Worm (Caenorhabditis elegans): Measurements from ENCODE around the gene Y71H2AM.1.
A peak's percentile ranks its signal among the peaks of the same experiment; 100 is the strongest.

The Y71H2AM.1 gene

ce11 chrIII:2864669-2865068 lies 37.8 kb downstream of the Y71H2AM.1 start:
- TF ChIP-seq nhr-67 (tag; optimal IDR thresholded peaks at IDR 0.05) (no peak), nfya-1 (tag; optimal IDR thresholded peaks at IDR 0.05; ENCODE audit: insufficient read depth) (peak; percentile 93)

ce11 chrIII:2866597-2866996 lies 39.7 kb downstream of the Y71H2AM.1 start:
- TF ChIP-seq mdl-1 (tag; optimal IDR thresholded peaks at IDR 0.05) (no peak), ZK546.5 (tag; optimal IDR thresholded peaks at IDR 0.05) (no peak), aly-2 (tag; optimal IDR thresholded peaks at IDR 0.05) (no peak), lin-15B (tag; optimal IDR thresholded peaks at IDR 0.05) (no peak), tbx-2 (tag; optimal IDR thresholded peaks at IDR 0.05) (no peak), elt-1 (tag; optimal IDR thresholded peaks at IDR 0.05) (no peak), nfya-1 (tag; optimal IDR thresholded peaks at IDR 0.05; ENCODE audit: insufficient read depth) (no peak)

- TF ChIP-seq nfya-1 (tag; optimal IDR thresholded peaks at IDR 0.05; ENCODE audit: insufficient read depth) (peak; percentile 56), nhr-11 (tag; optimal IDR thresholded peaks at IDR 0.05) (no peak)
Observed at ce11 chrIII:2868416-2868815, 41.5 kb downstream of the Y71H2AM.1 start.

ce11 chrIII:2869033-2869432 lies 42.2 kb downstream of the Y71H2AM.1 start:
- TF ChIP-seq ZK546.5 (tag; optimal IDR thresholded peaks at IDR 0.05) (no peak), ceh-28 (tag; optimal IDR thresholded peaks at IDR 0.05) (no peak), fkh-10 (GFP tag; optimal IDR thresholded peaks at IDR 0.05) (no peak), snpc-4 (tag; optimal IDR thresholded peaks at IDR 0.05) (no peak), elt-3 (tag; optimal IDR thresholded peaks at IDR 0.05) (peak in 1 of 3 experiments; percentile 16), nhr-12 (tag; optimal IDR thresholded peaks at IDR 0.05) (no peak), ztf-11 (tag; optimal IDR thresholded peaks at IDR 0.05) (no peak), nhr-23 (tag; optimal IDR thresholded peaks at IDR 0.05) (peak; percentile 21), egl-27 (tag; optimal IDR thresholded peaks at IDR 0.05) (no peak), lsy-12 (tag; optimal IDR thresholded peaks at IDR 0.05) (no peak), nhr-76 (tag; optimal IDR thresholded peaks at IDR 0.05) (no peak), jun-1 (tag; optimal IDR thresholded peaks at IDR 0.05) (no peak), ceh-9 (tag; optimal IDR thresholded peaks at IDR 0.05) (no peak), nhr-237 (tag; optimal IDR thresholded peaks at IDR 0.05) (no peak)

ce11 chrIII:2869512-2869911 lies 42.6 kb downstream of the Y71H2AM.1 start:
- TF ChIP-seq nhr-11 (tag; optimal IDR thresholded peaks at IDR 0.05) (no peak), elt-2 (tag; optimal IDR thresholded peaks at IDR 0.05) (peak; percentile 69), skn-1 (tag; optimal IDR thresholded peaks at IDR 0.05) (peak; percentile 27), pha-4 (tag; optimal IDR thresholded peaks at IDR 0.05) (peak; percentile 67), pqm-1 (tag; optimal IDR thresholded peaks at IDR 0.05) (peak; percentile 49)

ce11 chrIII:2870228-2870627 lies 43.4 kb downstream of the Y71H2AM.1 start:
- TF ChIP-seq fkh-10 (GFP tag; optimal IDR thresholded peaks at IDR 0.05) (no peak), pha-4 (tag; optimal IDR thresholded peaks at IDR 0.05) (peak; percentile 37), elt-2 (tag; optimal IDR thresholded peaks at IDR 0.05) (peak; percentile 94), jun-1 (tag; optimal IDR thresholded peaks at IDR 0.05) (peak; percentile 11), ceh-16 (tag; optimal IDR thresholded peaks at IDR 0.05) (no peak), elt-1 (tag; optimal IDR thresholded peaks at IDR 0.05) (no peak), egl-27 (tag; optimal IDR thresholded peaks at IDR 0.05) (no peak), pqm-1 (tag; optimal IDR thresholded peaks at IDR 0.05) (peak; percentile 86), nhr-43 (tag; optimal IDR thresholded peaks at IDR 0.05; ENCODE audit: poor library complexity, severe bottlenecking) (no peak), ceh-82 (tag; optimal IDR thresholded peaks at IDR 0.05) (no peak)

- no peak for TF ChIP-seq snpc-4 (tag; optimal IDR thresholded peaks at IDR 0.05)
- TF ChIP-seq hmg-11 (tag; optimal IDR thresholded peaks at IDR 0.05) = peak; percentile 44
- peak; percentile 11 for TF ChIP-seq tbx-2 (tag; optimal IDR thresholded peaks at IDR 0.05)
- peak; percentile 25 for TF ChIP-seq skn-1 (tag; optimal IDR thresholded peaks at IDR 0.05)
- peak; percentile 29 for TF ChIP-seq lsy-12 (tag; optimal IDR thresholded peaks at IDR 0.05)
- TF ChIP-seq nhr-11 (tag; optimal IDR thresholded peaks at IDR 0.05) = no peak
- TF ChIP-seq unc-62 (GFP tag; optimal IDR thresholded peaks at IDR 0.05) = peak; percentile 56
- TF ChIP-seq nhr-237 (tag; optimal IDR thresholded peaks at IDR 0.05) = no peak
- TF ChIP-seq aly-2 (tag; optimal IDR thresholded peaks at IDR 0.05) = no peak
- TF ChIP-seq R02D3.7 (tag; optimal IDR thresholded peaks at IDR 0.05) = no peak
- TF ChIP-seq pha-4 (tag; optimal IDR thresholded peaks at IDR 0.05) = no peak
- TF ChIP-seq sea-2 (GFP tag; optimal IDR thresholded peaks at IDR 0.05) = no peak
- TF ChIP-seq ama-1 (optimal IDR thresholded peaks at IDR 0.05) = no peak
- TF ChIP-seq ceh-82 (tag; optimal IDR thresholded peaks at IDR 0.05) = no peak
- no peak for TF ChIP-seq unc-39 (tag; optimal IDR thresholded peaks at IDR 0.05)
- TF ChIP-seq ceh-28 (tag; optimal IDR thresholded peaks at IDR 0.05) = peak; percentile 62
- no peak for TF ChIP-seq ceh-16 (tag; optimal IDR thresholded peaks at IDR 0.05)
- TF ChIP-seq jun-1 (tag; optimal IDR thresholded peaks at IDR 0.05) = peak; percentile 65
- no peak for TF ChIP-seq fkh-10 (GFP tag; optimal IDR thresholded peaks at IDR 0.05)
- peak; percentile 71 for TF ChIP-seq nfya-1 (tag; optimal IDR thresholded peaks at IDR 0.05; ENCODE audit: insufficient read depth)
- TF ChIP-seq nhr-77 (tag; optimal IDR thresholded peaks at IDR 0.05) = no peak
- peak; percentile 90 for TF ChIP-seq nhr-23 (tag; optimal IDR thresholded peaks at IDR 0.05)
- peak in 1 of 3 experiments; percentile 77 for TF ChIP-seq elt-3 (tag; optimal IDR thresholded peaks at IDR 0.05)
- TF ChIP-seq pqm-1 (tag; optimal IDR thresholded peaks at IDR 0.05) = peak; percentile 57
- no peak for TF ChIP-seq egl-27 (tag; optimal IDR thresholded peaks at IDR 0.05)
- no peak for TF ChIP-seq fos-1 (tag; optimal IDR thresholded peaks at IDR 0.05)
- TF ChIP-seq ztf-11 (tag; optimal IDR thresholded peaks at IDR 0.05) = no peak
- peak; percentile 63 for TF ChIP-seq elt-2 (tag; optimal IDR thresholded peaks at IDR 0.05)
- TF ChIP-seq nhr-43 (tag; optimal IDR thresholded peaks at IDR 0.05; ENCODE audit: poor library complexity, severe bottlenecking) = peak; percentile 84
Observed at ce11 chrIII:2871817-2872216, 44.9 kb downstream of the Y71H2AM.1 start.

Data from whole organism, L3 larva.